Worm (Caenorhabditis elegans) whole organism, late embryonic: Measurements from ENCODE around the gene srv-3.

ENCODE experiments used
- ceh-31 ChIP-seq: sonication (generic microtip); optimal IDR thresholded peaks from 2 replicates; lab custom pipeline; 2016; ENCODE audit warnings: missing genetic modification characterization, missing compliant biosample characterization
- ceh-48 ChIP-seq: sonication (generic microtip); optimal IDR thresholded peaks from 2 replicates; lab custom pipeline; 2016; ENCODE audit warnings: missing genetic modification characterization, inconsistent platforms, missing compliant biosample characterization
- dve-1 ChIP-seq: sonication (generic microtip); optimal IDR thresholded peaks from 2 replicates; lab custom pipeline; 2017; ENCODE audit warnings: antibody characterized with exemption, mild to moderate bottlenecking, missing genetic modification characterization, missing compliant biosample characterization
- elt-4 ChIP-seq: sonication (generic microtip); optimal IDR thresholded peaks from 2 replicates; lab custom pipeline; 2016; ENCODE audit warnings: missing genetic modification characterization, missing compliant biosample characterization
- ets-4 ChIP-seq: sonication (generic microtip); optimal IDR thresholded peaks from 2 replicates; lab custom pipeline; 2016; ENCODE audit warnings: missing genetic modification characterization, missing compliant biosample characterization
- hlh-8 ChIP-seq: sonication (generic microtip); optimal IDR thresholded peaks from 2 replicates; lab custom pipeline; 2016; ENCODE audit warnings: missing genotype, missing genetic modification characterization, missing compliant biosample characterization
- pax-1 ChIP-seq: fragments of 150-350 bp; optimal IDR thresholded peaks from 2 replicates; lab custom pipeline; 2014; ENCODE audit warnings: missing biosample characterization, missing genetic modification characterization
- sdc-2 ChIP-seq: sonication (generic microtip); optimal IDR thresholded peaks from 2 replicates; lab custom pipeline; 2016; ENCODE audit warnings: missing genotype, missing genetic modification characterization, missing compliant biosample characterization
- unc-42 ChIP-seq: sonication (generic microtip); optimal IDR thresholded peaks from 2 replicates; lab custom pipeline; 2016; ENCODE audit warnings: missing genotype, missing genetic modification characterization, missing compliant biosample characterization

srv-3 gene

ce11 chrV:19666308-19666707 is 42.4 kb downstream of the srv-3 start:
- TF ChIP-seq ceh-48 (no peak), sdc-2 (tag; lab: Kevin White, UChicago) (no peak), pax-1 (tag; lab: Kevin White, UChicago) (no peak), hlh-8 (tag; lab: Kevin White, UChicago) (no peak), elt-4 (tag; lab: Kevin White, UChicago) (no peak)

- TF ChIP-seq ceh-31 (tag; lab: Kevin White, UChicago): no peak
- TF ChIP-seq unc-42 (tag; lab: Kevin White, UChicago): no peak
- no peak for TF ChIP-seq ets-4 (tag; lab: Kevin White, UChicago)
- TF ChIP-seq dve-1 (tag; lab: Kevin White, UChicago): peak; percentile 71
- TF ChIP-seq, all 69 proteins: peak for 1
These were observed 44.2 kb downstream of the srv-3 start for ce11 chrV:19664574-19664973.
